Worm (Caenorhabditis elegans): Measurements from ENCODE around the gene lido-16.

- no peak for TF ChIP-seq lin-13 (tag; optimal IDR thresholded peaks at IDR 0.05)
- TF ChIP-seq ceh-43 (GFP tag; optimal IDR thresholded peaks at IDR 0.05), result no peak
- no peak for TF ChIP-seq nhr-237 (tag; optimal IDR thresholded peaks at IDR 0.05)
- TF ChIP-seq snpc-4 (tag; optimal IDR thresholded peaks at IDR 0.05), result no peak
- no peak for TF ChIP-seq mep-1 (tag; optimal IDR thresholded peaks at IDR 0.05)
- TF ChIP-seq elt-1 (tag; optimal IDR thresholded peaks at IDR 0.05; ENCODE audit: borderline replicate concordance, insufficient read depth), result no peak
- no peak for TF ChIP-seq nhr-28 (tag; optimal IDR thresholded peaks at IDR 0.05)
- TF ChIP-seq unc-39 (tag; optimal IDR thresholded peaks at IDR 0.05), result no peak
- TF ChIP-seq lsy-2 (tag; optimal IDR thresholded peaks at IDR 0.05), result no peak
- TF ChIP-seq unc-62 (GFP tag; optimal IDR thresholded peaks at IDR 0.05), result no peak
- TF ChIP-seq zip-8 (tag; optimal IDR thresholded peaks at IDR 0.05), result no peak
Measured at ce11 chrII:6516276-6516675, 31.5 kb upstream of the lido-16 start, which contains the start of gene C56E6.7.
